Fruit fly (Drosophila melanogaster) whole organism, pupa: ENCODE measurements around the gene HDAC11.

Source experiments
- CG14655 ChIP-seq: fragments of 200-800 bp; sonication (Bioruptor generic); optimal IDR thresholded peaks from 3 replicates; lab custom pipeline; 2017; ENCODE audit warnings: mild to moderate bottlenecking, missing biosample characterization, missing genetic modification reagents, missing genetic modification characterization
- CG15710 ChIP-seq: fragments of 200-800 bp; sonication (Bioruptor generic); optimal IDR thresholded peaks from 2 replicates; lab custom pipeline; 2018; ENCODE audit warnings: missing biosample characterization, mild to moderate bottlenecking, missing genetic modification characterization, moderate library complexity
- CG17806 ChIP-seq: fragments of 200-800 bp; sonication (Bioruptor generic); optimal IDR thresholded peaks from 2 replicates; lab custom pipeline; 2018; ENCODE audit warnings: missing biosample characterization, mild to moderate bottlenecking, missing genetic modification characterization, moderate library complexity
- CG4496 ChIP-seq: fragments of 200-800 bp; sonication (Bioruptor generic); IDR thresholded peaks from 3 replicates; pipeline ENCODE4 v1.3.6; 2022; ENCODE audit warnings: missing biosample characterization, missing genetic modification characterization
- CG8159 ChIP-seq: fragments of 200-800 bp; sonication (Bioruptor generic); optimal IDR thresholded peaks from 3 replicates; lab custom pipeline; 2018; ENCODE audit warnings: missing biosample characterization, mild to moderate bottlenecking, missing genetic modification characterization, moderate library complexity
- CG8301 ChIP-seq: fragments of 200-800 bp; sonication (Bioruptor generic); optimal IDR thresholded peaks from 2 replicates; lab custom pipeline; 2018; ENCODE audit warnings: missing biosample characterization, mild to moderate bottlenecking, missing genetic modification characterization
- CG9948 ChIP-seq: fragments of 200-800 bp; sonication (Bioruptor generic); optimal IDR thresholded peaks from 2 replicates; lab custom pipeline; 2018; ENCODE audit warnings: missing biosample characterization, mild to moderate bottlenecking, missing genetic modification characterization, moderate library complexity
- EcR ChIP-seq: fragments of 200-800 bp; sonication (Bioruptor generic); optimal IDR thresholded peaks from 3 replicates; lab custom pipeline; 2019; ENCODE audit warnings: missing biosample characterization, missing genetic modification characterization, mild to moderate bottlenecking, moderate library complexity, missing genetic modification reagents
- Ets98B ChIP-seq: fragments of 200-800 bp; sonication (Bioruptor generic); IDR thresholded peaks from 2 replicates; pipeline ENCODE4 v1.3.6; 2022; ENCODE audit warnings: missing biosample characterization, missing genetic modification characterization
- Pif1A ChIP-seq: fragments of 200-800 bp; sonication (Bioruptor generic); optimal IDR thresholded peaks from 3 replicates; lab custom pipeline; 2016; ENCODE audit warnings: missing biosample characterization, missing genetic modification characterization
- Pif1B ChIP-seq: fragments of 200-800 bp; sonication (Bioruptor generic); optimal IDR thresholded peaks from 3 replicates; lab custom pipeline; 2016; ENCODE audit warnings: missing biosample characterization, missing genetic modification characterization
- Snoo ChIP-seq: fragments of 200-800 bp; sonication (Bioruptor generic); optimal IDR thresholded peaks from 3 replicates; lab custom pipeline; 2017; ENCODE audit warnings: missing biosample characterization, mild to moderate bottlenecking, missing genetic modification characterization, inconsistent platforms
- gl ChIP-seq: fragments of 200-800 bp; sonication (Bioruptor generic); optimal IDR thresholded peaks from 2 replicates; lab custom pipeline; 2018; ENCODE audit warnings: missing biosample characterization, mild to moderate bottlenecking, missing genetic modification characterization

dm6 chr3R:24845952-24846848, 9.8 kb downstream of the HDAC11 start:
- TF ChIP-seq CG8301 (tag; lab: Kevin White, UChicago) (no peak), EcR (GFP tag; lab: Kevin White, UChicago) (no peak), Pif1B (GFP tag; lab: Kevin White, UChicago) (no peak), Pif1A (no peak), gl (tag; lab: Kevin White, UChicago) (no peak), CG17806 (tag; lab: Kevin White, UChicago) (no peak), CG8159 (no peak), Ets98B (GFP tag; lab: Robert Waterston, UW) (no peak), CG4496 (GFP tag; lab: Robert Waterston, UW) (no peak), Snoo (tag; lab: Kevin White, UChicago) (no peak), CG9948 (tag; lab: Kevin White, UChicago) (no peak), CG15710 (tag; lab: Kevin White, UChicago) (no peak), CG14655 (no peak)
